Fruit fly (Drosophila melanogaster) S2 (cell line): ENCODE measurements around the gene CG1428.

Source experiments
- CG8478 ChIP-seq: fragments of >200 bp; optimal IDR thresholded peaks from 2 replicates; lab custom pipeline; 2018
- CTCF ChIP-seq, 2 experiments: fragments of >200 bp; optimal IDR thresholded peaks; 2 replicates each; lab custom pipeline; 2018

DNA sequence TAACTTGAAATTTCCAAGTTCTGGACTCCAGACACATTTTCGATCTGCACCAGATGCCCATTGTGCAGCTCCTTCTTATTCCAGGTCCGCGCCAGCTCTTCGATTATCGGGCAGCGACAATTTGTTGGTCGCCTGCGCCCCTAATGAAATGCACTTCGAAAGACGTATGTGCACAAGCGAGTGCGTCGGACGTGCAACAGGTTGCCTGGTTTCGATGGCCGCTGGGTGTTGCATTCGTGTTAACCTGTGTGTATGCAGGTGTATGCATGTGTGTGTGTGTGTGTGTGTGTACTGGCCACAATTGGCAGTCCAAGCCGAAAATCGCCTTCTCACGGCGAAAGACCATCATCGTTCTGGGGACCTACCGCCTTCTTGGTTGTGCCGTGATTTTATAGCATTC lies 45.5 kb upstream of the CG1428 start:
- TF ChIP-seq CTCF (optimal IDR thresholded peaks at IDR 0.05; lab: Kevin White, UChicago) (no peak), CG8478 (lab: Kevin White, UChicago) (no peak)
